Fruit fly (Drosophila melanogaster) whole organism: ENCODE data around the gene MED15.
A peak's percentile ranks its signal among the peaks of the same experiment; 100 is the strongest.

ENCODE experiments used
- CG8478 ChIP-seq: fragments of >200 bp; optimal IDR thresholded peaks from 2 replicates; lab custom pipeline; 2018; ENCODE audit warnings: inconsistent platforms
- psq ChIP-seq: fragments of >200 bp; optimal IDR thresholded peaks from 2 replicates; lab custom pipeline; 2017

- peak; percentile 14 for TF ChIP-seq CG8478 (lab: Kevin White, UChicago)
- TF ChIP-seq psq (lab: Kevin White, UChicago) = no peak
These were observed 43.5 kb downstream of the MED15 start for dm6 chr2L:516032-516993.
